Worm (Caenorhabditis elegans) whole organism, L2 larva: ENCODE results near the gene bris-1.
A peak's percentile ranks its signal among the peaks of the same experiment; 100 is the strongest.

ENCODE experiments used
- C34F6.9 ChIP-seq: fragments of 150-350 bp; optimal IDR thresholded peaks from 2 replicates; lab custom pipeline; 2014; ENCODE audit warnings: missing biosample characterization, missing genetic modification characterization
- F13H6.1 ChIP-seq: sonication (generic microtip); optimal IDR thresholded peaks from 2 replicates; lab custom pipeline; 2016; ENCODE audit warnings: missing genetic modification characterization, missing compliant biosample characterization
- R02D3.7 ChIP-seq: fragments of 150-350 bp; optimal IDR thresholded peaks from 2 replicates; lab custom pipeline; 2014; ENCODE audit warnings: missing biosample characterization, missing genetic modification characterization
- aly-2 ChIP-seq: fragments of 150-350 bp; optimal IDR thresholded peaks from 2 replicates; lab custom pipeline; 2014; ENCODE audit warnings: missing biosample characterization, missing genetic modification characterization
- ama-1 ChIP-seq: fragments of 150-350 bp; optimal IDR thresholded peaks from 2 replicates; lab custom pipeline; 2018; ENCODE audit warnings: inconsistent platforms
- ceh-82 ChIP-seq: fragments of 150-350 bp; optimal IDR thresholded peaks from 2 replicates; lab custom pipeline; 2014; ENCODE audit warnings: missing biosample characterization, missing genetic modification characterization
- crh-2 ChIP-seq: sonication (generic microtip); optimal IDR thresholded peaks from 2 replicates; lab custom pipeline; 2017; ENCODE audit warnings: missing biosample characterization, missing genetic modification characterization
- dmd-4 ChIP-seq: sonication (generic microtip); optimal IDR thresholded peaks from 2 replicates; lab custom pipeline; 2017; ENCODE audit warnings: missing biosample characterization, missing genetic modification characterization
- egl-27 ChIP-seq: sonication (generic microtip); optimal IDR thresholded peaks from 3 replicates; lab custom pipeline; 2017; ENCODE audit warnings: missing biosample characterization, missing genetic modification reagents, missing genetic modification characterization
- elt-1 ChIP-seq: fragments of 150-350 bp; optimal IDR thresholded peaks from 2 replicates; lab custom pipeline; 2014; ENCODE audit warnings: missing biosample characterization, missing genetic modification characterization
- elt-3 ChIP-seq: sonication (generic microtip); optimal IDR thresholded peaks from 2 replicates; lab custom pipeline; 2017; ENCODE audit warnings: missing biosample characterization, missing genetic modification characterization
- fos-1 ChIP-seq: fragments of 150-350 bp; optimal IDR thresholded peaks from 2 replicates; lab custom pipeline; 2014; ENCODE audit warnings: missing biosample characterization, missing genetic modification characterization
- gmeb-1 ChIP-seq: fragments of 150-350 bp; optimal IDR thresholded peaks from 2 replicates; lab custom pipeline; 2014; ENCODE audit warnings: missing biosample characterization, missing genetic modification characterization
- lin-11 ChIP-seq: fragments of 150-350 bp; sonication (generic microtip); optimal IDR thresholded peaks from 2 replicates; lab custom pipeline; 2014; ENCODE audit warnings: missing biosample characterization, missing genetic modification characterization, inconsistent platforms, mixed read lengths
- lin-39 ChIP-seq: fragments of 150-350 bp; optimal IDR thresholded peaks from 2 replicates; lab custom pipeline; 2014; ENCODE audit warnings: missing biosample characterization, missing genetic modification reagents, missing genetic modification characterization
- lsy-2 ChIP-seq, 2 experiments: fragments of 150-350 bp in 1 of 2; sonication (generic microtip) in 1 of 2; optimal IDR thresholded peaks; 2 replicates each; lab custom pipeline; 2014 to 2017; ENCODE audit warnings: missing biosample characterization in 2 of 2, missing genetic modification characterization in 2 of 2
- mab-5 ChIP-seq: fragments of 150-350 bp; optimal IDR thresholded peaks from 2 replicates; lab custom pipeline; 2014; ENCODE audit warnings: missing biosample characterization, missing genetic modification characterization
- mdl-1 ChIP-seq, 2 experiments: fragments of 150-350 bp in 1 of 2; sonication (generic microtip) in 1 of 2; optimal IDR thresholded peaks; 2 replicates each; lab custom pipeline; 2017; ENCODE audit warnings: missing biosample characterization in 2 of 2, missing genetic modification characterization in 2 of 2
- nhr-10 ChIP-seq: sonication (generic microtip); optimal IDR thresholded peaks from 2 replicates; lab custom pipeline; 2017; ENCODE audit warnings: missing biosample characterization, missing genetic modification characterization
- nhr-11 ChIP-seq: fragments of 150-350 bp; optimal IDR thresholded peaks from 2 replicates; lab custom pipeline; 2014; ENCODE audit warnings: missing biosample characterization, missing genetic modification characterization
- nhr-12 ChIP-seq: fragments of 150-350 bp; optimal IDR thresholded peaks from 2 replicates; lab custom pipeline; 2014; ENCODE audit warnings: missing biosample characterization, missing genetic modification characterization
- nhr-129 ChIP-seq: fragments of 150-350 bp; optimal IDR thresholded peaks from 2 replicates; lab custom pipeline; 2014; ENCODE audit warnings: missing biosample characterization, missing genetic modification characterization
- nhr-21 ChIP-seq: fragments of 150-350 bp; optimal IDR thresholded peaks from 2 replicates; lab custom pipeline; 2014; ENCODE audit warnings: missing biosample characterization, missing genetic modification characterization
- nhr-23 ChIP-seq: fragments of 150-350 bp; optimal IDR thresholded peaks from 2 replicates; lab custom pipeline; 2014; ENCODE audit warnings: missing biosample characterization, missing genetic modification reagents, missing genetic modification characterization
- nhr-237 ChIP-seq: fragments of 150-350 bp; optimal IDR thresholded peaks from 2 replicates; lab custom pipeline; 2014; ENCODE audit warnings: missing biosample characterization, missing genetic modification characterization
- nhr-25 ChIP-seq: fragments of 150-350 bp; sonication (generic microtip); optimal IDR thresholded peaks from 3 replicates; lab custom pipeline; 2014; ENCODE audit warnings: missing biosample characterization, missing genetic modification characterization
- nhr-6 ChIP-seq: fragments of 150-350 bp; optimal IDR thresholded peaks from 2 replicates; lab custom pipeline; 2014; ENCODE audit warnings: missing biosample characterization, missing genetic modification characterization
- peb-1 ChIP-seq: fragments of 150-350 bp; optimal IDR thresholded peaks from 2 replicates; lab custom pipeline; 2014; ENCODE audit warnings: missing biosample characterization, missing genetic modification characterization
- skn-1 ChIP-seq: sonication (generic microtip); optimal IDR thresholded peaks from 2 replicates; lab custom pipeline; 2017; ENCODE audit warnings: missing biosample characterization, missing genetic modification characterization
- sma-9 ChIP-seq, 2 experiments: fragments of 150-350 bp in 1 of 2; sonication (generic microtip) in 1 of 2; optimal IDR thresholded peaks; 2 replicates each; lab custom pipeline; 2014 to 2016; ENCODE audit warnings: missing genetic modification characterization in 2 of 2, mild to moderate bottlenecking in 1 of 2, missing biosample characterization in 1 of 2, missing compliant biosample characterization in 1 of 2, missing genetic modification reagents in 1 of 2, moderate library complexity in 1 of 2
- unc-39 ChIP-seq: fragments of 150-350 bp; optimal IDR thresholded peaks from 2 replicates; lab custom pipeline; 2014; ENCODE audit warnings: missing biosample characterization, missing genetic modification characterization
- zag-1 ChIP-seq: fragments of 150-350 bp; optimal IDR thresholded peaks from 2 replicates; lab custom pipeline; 2014; ENCODE audit warnings: missing biosample characterization, missing genetic modification characterization
- ztf-1 ChIP-seq: fragments of 200-800 bp; sonication (Bioruptor generic); conservative IDR thresholded peaks from 2 replicates; pipeline ENCODE4 v1.3.6; 2022; ENCODE audit warnings: missing genetic modification characterization, missing compliant biosample characterization
- ztf-4 ChIP-seq: fragments of 150-350 bp; optimal IDR thresholded peaks from 2 replicates; lab custom pipeline; 2014; ENCODE audit warnings: missing biosample characterization, missing genetic modification characterization

bris-1 gene

DNA sequence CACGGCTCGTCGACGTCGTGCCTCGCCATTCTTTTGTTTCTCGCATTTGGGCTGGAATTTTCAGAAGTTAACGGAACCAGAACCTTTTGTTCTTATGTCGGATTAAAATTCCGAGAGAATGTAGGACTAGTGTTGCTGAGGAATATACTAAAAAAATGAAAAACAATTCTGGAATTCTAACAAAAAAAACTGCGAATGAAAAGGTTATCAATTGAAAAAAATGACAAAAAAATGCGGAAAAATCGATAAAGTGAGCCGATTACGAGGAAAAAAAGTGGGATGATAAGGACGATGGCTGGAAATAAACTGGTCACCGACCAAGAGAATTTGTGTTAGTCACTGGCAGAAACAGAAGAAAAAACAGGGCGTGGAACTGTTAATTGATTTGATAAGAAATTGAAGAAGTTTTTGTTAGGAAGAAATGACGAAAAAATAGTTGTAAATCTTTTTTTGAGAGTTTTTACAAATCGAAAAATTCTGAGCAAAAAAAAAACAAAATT is at the start of gene bris-1:
bris-1 (minus strand) TSS at position 51 of the 500 bp plus-strand sequence.
- TF ChIP-seq fos-1 (tag; lab: Kevin White, UChicago) (peak; percentile 95), gmeb-1 (tag; lab: Kevin White, UChicago) (peak; percentile 14), ztf-1 (GFP tag; lab: Robert Waterston, UW) (no peak)

ce11 chrIV:3867252-3867651 is 48.1 kb upstream of the bris-1 start, which contains the start of gene F37C4.4:
Gene F37C4.4, plus strand, starts transcription at chrIV:3867309.
- TF ChIP-seq ztf-1 (GFP tag; lab: Robert Waterston, UW) (no peak), lsy-2 (tag; optimal IDR thresholded peaks at IDR 0.05; lab: Kevin White, UChicago) (no peak), nhr-237 (tag; lab: Kevin White, UChicago) (no peak), ztf-4 (tag; lab: Kevin White, UChicago) (no peak), crh-2 (no peak), C34F6.9 (no peak), mdl-1 (tag; optimal IDR thresholded peaks at IDR 0.05; lab: Kevin White, UChicago) (no peak), elt-3 (no peak), gmeb-1 (tag; lab: Kevin White, UChicago) (no peak), egl-27 (tag; lab: Kevin White, UChicago) (no peak), aly-2 (tag; lab: Kevin White, UChicago) (no peak), peb-1 (tag; lab: Kevin White, UChicago) (no peak), ceh-82 (tag; lab: Kevin White, UChicago) (no peak), nhr-23 (tag; lab: Kevin White, UChicago) (no peak), ama-1 (lab: Kevin White, UChicago) (no peak), dmd-4 (tag; lab: Kevin White, UChicago) (no peak), sma-9 (GFP tag; optimal IDR thresholded peaks at IDR 0.05; lab: Kevin White, UChicago) (no peak), sma-9 (tag; optimal IDR thresholded peaks at IDR 0.05; lab: Kevin White, UChicago) (no peak), skn-1 (tag; lab: Kevin White, UChicago) (no peak), R02D3.7 (tag; lab: Kevin White, UChicago) (no peak), nhr-6 (tag; lab: Kevin White, UChicago) (no peak)
- TF ChIP-seq, all 48 proteins: peak for 0

- TF ChIP-seq nhr-12 (tag; lab: Kevin White, UChicago) (no peak), fos-1 (tag; lab: Kevin White, UChicago) (peak; percentile 3), nhr-25 (tag; lab: Kevin White, UChicago) (peak; percentile 38), nhr-129 (peak; percentile 24)
Observed at ce11 chrIV:3866018-3866417, 46.9 kb upstream of the bris-1 start.

- TF ChIP-seq lin-39 (tag; lab: Kevin White, UChicago): no peak
- no peak for TF ChIP-seq zag-1 (tag; lab: Kevin White, UChicago)
- no peak for TF ChIP-seq nhr-21 (tag; lab: Kevin White, UChicago)
- TF ChIP-seq dmd-4 (tag; lab: Kevin White, UChicago): no peak
- TF ChIP-seq nhr-23 (tag; lab: Kevin White, UChicago): no peak
- no peak for TF ChIP-seq nhr-237 (tag; lab: Kevin White, UChicago)
- TF ChIP-seq nhr-10 (tag; lab: Kevin White, UChicago): no peak
- TF ChIP-seq F13H6.1 (tag; lab: Kevin White, UChicago): no peak
- TF ChIP-seq ama-1 (lab: Kevin White, UChicago): no peak
- TF ChIP-seq nhr-11 (tag; lab: Kevin White, UChicago): no peak
- TF ChIP-seq fos-1 (tag; lab: Kevin White, UChicago): no peak
- no peak for TF ChIP-seq unc-39 (tag; lab: Kevin White, UChicago)
Observed at ce11 chrIV:3864944-3865343, 45.8 kb upstream of the bris-1 start, which contains the start of gene aat-8. Gene aat-8, minus strand, starts transcription at chrIV:3865044.

ce11 chrIV:3862948-3863347 is 43.8 kb upstream of the bris-1 start:
- TF ChIP-seq aly-2 (tag; lab: Kevin White, UChicago) (no peak), nhr-237 (tag; lab: Kevin White, UChicago) (no peak), elt-1 (no peak), mab-5 (tag; lab: Kevin White, UChicago) (no peak), unc-39 (tag; lab: Kevin White, UChicago) (no peak), nhr-11 (tag; lab: Kevin White, UChicago) (no peak), lin-11 (no peak), crh-2 (no peak)
